Fruit fly (Drosophila melanogaster): ENCODE results near the gene bowl.

Gene bowl

dm6 chr2L:3805274-3806196, 34.0 kb downstream of the bowl start (continued):
- TF ChIP-seq klu (GFP tag; IDR thresholded peaks at IDR 0.05) (no peak), lola (GFP tag; optimal IDR thresholded peaks at IDR 0.05) (peak in 1 of 3 experiments; percentile 82), dimm (GFP tag; IDR thresholded peaks at IDR 0.05) (no peak), knrl (GFP tag; IDR thresholded peaks at IDR 0.05; ENCODE audit: partially characterized antibody) (peak; percentile 28; the same call in 1 of the 3 replicates), CG11695 (GFP tag; IDR thresholded peaks at IDR 0.05) (0 out of 3 replicates have a peak, but pooled peaks have one; percentile 17), CG10959 (GFP tag; IDR thresholded peaks at IDR 0.05) (0 out of 2 replicates have a peak, but pooled peaks have one; percentile 9), CG2875 (GFP tag; optimal IDR thresholded peaks at IDR 0.05) (no peak), fd96Cb (tag; optimal IDR thresholded peaks at IDR 0.05) (peak; percentile 43), Ravus (GFP tag; IDR thresholded peaks at IDR 0.05) (no peak; the same call in none of the 2 replicates), Dek (tag; optimal IDR thresholded peaks at IDR 0.05) (no peak), D19A (tag; optimal IDR thresholded peaks at IDR 0.05) (peak; percentile 48), CG14014 (GFP tag; IDR thresholded peaks at IDR 0.05) (peak; percentile 24; the same call in 1 of the 2 replicates), NFAT (GFP tag; IDR thresholded peaks at IDR 0.05) (0 out of 2 replicates have a peak, but pooled peaks have one; percentile 27), CG9727 (GFP tag; optimal IDR thresholded peaks at IDR 0.05) (peak; percentile 71), dmrt99B (tag; optimal IDR thresholded peaks at IDR 0.05) (peak; percentile 46), Dll (GFP tag; IDR thresholded peaks at IDR 0.05; ENCODE audit: partially characterized antibody) (no peak), tin (GFP tag; optimal IDR thresholded peaks at IDR 0.05) (peak; percentile 6), CG10366 (GFP tag; IDR thresholded peaks at IDR 0.05) (peak; percentile 38), sim (GFP tag; IDR thresholded peaks at IDR 0.05) (no peak), Gsc (GFP tag; IDR thresholded peaks at IDR 0.05) (no peak), Oaz (GFP tag; IDR thresholded peaks at IDR 0.05) (no peak), phol (tag; optimal IDR thresholded peaks at IDR 0.05) (peak; percentile 68), CG31441 (GFP tag; IDR thresholded peaks at IDR 0.05) (peak; percentile 30), Spps (tag; optimal IDR thresholded peaks at IDR 0.05) (no peak), tgo (GFP tag; IDR thresholded peaks at IDR 0.05) (no peak)

- TF ChIP-seq nerfin-1 (tag; optimal IDR thresholded peaks at IDR 0.05) (peak; percentile 94), Deaf1 (tag; optimal IDR thresholded peaks at IDR 0.05) (peak; percentile 73), ci (GFP tag; IDR thresholded peaks at IDR 0.05) (peak; percentile 51; the same call in 2 of the 3 replicates), psq (GFP tag; optimal IDR thresholded peaks at IDR 0.05) (peak; percentile 88), repo (GFP tag; optimal IDR thresholded peaks at IDR 0.05) (no peak), MESR4 (GFP tag; optimal IDR thresholded peaks at IDR 0.05) (no peak), peb (GFP tag; IDR thresholded peaks at IDR 0.05) (no peak), zf30C (GFP tag; optimal IDR thresholded peaks at IDR 0.05) (peak; percentile 3), cg (GFP tag; optimal IDR thresholded peaks at IDR 0.05) (peak; percentile 40), sna (GFP tag; IDR thresholded peaks at IDR 0.05; ENCODE audit: partially characterized antibody) (no peak), Trl (optimal IDR thresholded peaks at IDR 0.05) (peak; percentile 58 to 71), Trl (GFP tag; optimal IDR thresholded peaks at IDR 0.05) (no peak), CG10274 (GFP tag; optimal IDR thresholded peaks at IDR 0.05) (no peak), CG15479 (GFP tag; optimal IDR thresholded peaks at IDR 0.05) (peak; percentile 80), pros (GFP tag; optimal IDR thresholded peaks at IDR 0.05) (peak; percentile 44), D (optimal IDR thresholded peaks at IDR 0.05) (peak; percentile 43), D (GFP tag; optimal IDR thresholded peaks at IDR 0.05) (no peak), tll (GFP tag; optimal IDR thresholded peaks at IDR 0.05) (peak in 1 of 2 experiments; percentile 0), CG12155 (GFP tag; optimal IDR thresholded peaks at IDR 0.05) (peak; percentile 1), Med (GFP tag) (peak; percentile 57), Rfx (GFP tag; IDR thresholded peaks at IDR 0.05) (no peak), Sin3A (optimal IDR thresholded peaks at IDR 0.05) (no peak), CG10654 (GFP tag; optimal IDR thresholded peaks at IDR 0.05) (no peak)
Measured at dm6 chr2L:3806197-3807030, 34.9 kb downstream of the bowl start.

Measured in whole organism, embryonic.